Worm (Caenorhabditis elegans): ENCODE results near the gene adr-2.

Gene adr-2

DNA sequence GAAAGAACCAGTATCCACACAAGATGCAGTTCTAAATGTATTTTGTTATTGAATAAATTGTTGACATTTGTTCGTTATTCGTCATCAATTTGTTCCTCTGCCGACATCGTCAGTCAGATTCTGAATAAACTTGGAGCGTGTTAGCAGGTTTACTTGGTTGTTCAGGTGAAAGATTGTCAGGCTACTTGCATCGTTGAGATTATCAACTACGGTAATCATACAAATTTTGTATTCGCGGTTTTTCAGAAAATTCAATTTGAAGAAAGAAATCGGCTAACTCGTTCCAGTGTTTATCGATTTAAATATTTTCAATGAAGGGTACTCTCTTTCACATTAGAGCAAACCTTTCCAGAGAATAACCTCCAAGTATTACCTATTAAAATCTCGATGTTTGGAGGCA lies 23.0 kb downstream of the adr-2 start, which contains the start of gene R151.2:
R151.2 (plus strand) TSS at position 247 of the 400 bp plus-strand sequence.
- TF ChIP-seq ztf-29 (GFP tag; IDR thresholded peaks at IDR 0.05): no peak
- TF ChIP-seq klf-2 (GFP tag; conservative IDR thresholded peaks at IDR 0.05): no peak
- TF ChIP-seq cog-1 (tag; optimal IDR thresholded peaks at IDR 0.05): no peak
- no peak for TF ChIP-seq tab-1 (GFP tag; IDR thresholded peaks at IDR 0.05)
- no peak for TF ChIP-seq med-1 (GFP tag; optimal IDR thresholded peaks at IDR 0.05; ENCODE audit: insufficient read depth)
- no peak for TF ChIP-seq T22C8.4 (GFP tag; IDR thresholded peaks at IDR 0.05)
- no peak for TF ChIP-seq ztf-23 (GFP tag; IDR thresholded peaks at IDR 0.05)
- TF ChIP-seq flt-1 (GFP tag; IDR thresholded peaks at IDR 0.05): no peak
- no peak for TF ChIP-seq ref-1 (GFP tag; conservative IDR thresholded peaks at IDR 0.05)

DNA sequence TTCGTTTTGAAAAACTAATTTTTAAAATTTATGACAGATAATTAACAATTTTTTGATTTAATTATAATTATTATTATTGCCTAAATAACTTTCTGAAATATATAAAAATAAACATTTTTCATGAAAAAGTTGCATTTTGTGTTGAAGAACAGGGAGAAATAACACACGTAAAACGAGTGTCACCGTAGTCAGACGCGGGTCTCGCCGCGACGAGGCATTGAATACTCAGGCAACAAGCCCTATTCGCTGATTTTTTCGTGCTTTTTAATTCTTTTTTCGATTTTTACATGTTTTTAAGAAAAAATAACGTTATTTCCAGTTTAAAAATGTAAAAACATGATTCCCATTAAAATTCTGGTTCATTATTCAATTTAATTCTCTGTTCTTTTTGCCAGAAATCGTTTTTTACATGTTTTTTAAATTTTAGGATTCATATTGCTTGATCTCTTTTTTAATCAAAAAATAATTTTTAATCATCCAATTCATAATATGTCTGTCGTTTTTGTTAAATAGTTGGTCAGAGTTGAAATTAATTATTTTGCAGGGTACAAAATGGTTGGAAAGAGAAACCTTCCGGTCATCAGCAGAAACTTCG lies 24.7 kb downstream of the adr-2 start, which contains the start of gene rpl-6:
rpl-6 (plus strand) TSS at position 545 of the 595 bp plus-strand sequence.
- TF ChIP-seq T22C8.4 (GFP tag; IDR thresholded peaks at IDR 0.05) (no peak), cog-1 (tag; optimal IDR thresholded peaks at IDR 0.05) (peak; percentile 66), ztf-23 (GFP tag; IDR thresholded peaks at IDR 0.05) (0 out of 2 replicates have a peak, but pooled peaks have one; percentile 28), ztf-29 (GFP tag; IDR thresholded peaks at IDR 0.05) (peak; percentile 61; the same call in 1 of the 2 replicates), klf-2 (GFP tag; conservative IDR thresholded peaks at IDR 0.05) (no peak), tab-1 (GFP tag; IDR thresholded peaks at IDR 0.05) (no peak), ref-1 (GFP tag; conservative IDR thresholded peaks at IDR 0.05) (no peak), flt-1 (GFP tag; IDR thresholded peaks at IDR 0.05) (0 out of 2 replicates have a peak, but pooled peaks have one; percentile 13), med-1 (GFP tag; optimal IDR thresholded peaks at IDR 0.05; ENCODE audit: insufficient read depth) (no peak)

DNA sequence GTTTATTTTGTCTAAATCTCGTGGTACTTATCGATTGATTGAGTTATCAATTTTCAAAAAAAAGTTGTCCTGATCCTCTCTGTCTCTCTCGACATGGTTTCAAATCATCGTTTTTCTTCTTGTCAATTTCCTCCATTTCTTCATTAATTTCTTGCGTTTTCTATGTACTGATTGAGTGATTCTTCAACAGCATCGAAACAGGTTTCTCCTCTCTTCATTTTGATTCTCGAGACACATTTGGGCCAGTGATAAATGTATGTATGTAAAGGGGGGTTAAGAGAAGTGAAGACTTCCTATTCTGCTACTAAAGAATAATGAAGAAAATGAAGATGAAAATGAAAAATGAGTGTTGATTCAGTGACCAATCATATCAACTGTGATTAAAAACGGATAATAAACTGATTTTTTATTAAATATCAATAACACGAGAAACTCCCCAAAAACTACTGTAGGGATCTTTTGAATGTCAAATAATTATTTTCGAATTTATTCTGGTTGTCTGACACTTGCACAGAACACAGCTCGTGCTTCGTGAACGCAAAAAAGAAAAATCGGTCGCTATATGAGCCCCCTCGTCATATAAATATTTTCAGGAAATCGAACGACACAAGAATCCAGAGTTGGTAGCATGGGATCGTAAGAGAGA lies 29.4 kb downstream of the adr-2 start:
- TF ChIP-seq tab-1 (GFP tag; IDR thresholded peaks at IDR 0.05): no peak
- TF ChIP-seq cog-1 (tag; optimal IDR thresholded peaks at IDR 0.05): no peak
- TF ChIP-seq med-1 (GFP tag; optimal IDR thresholded peaks at IDR 0.05; ENCODE audit: insufficient read depth): no peak
- no peak for TF ChIP-seq ztf-29 (GFP tag; IDR thresholded peaks at IDR 0.05)
- TF ChIP-seq ref-1 (GFP tag; conservative IDR thresholded peaks at IDR 0.05): no peak
- no peak for TF ChIP-seq ztf-23 (GFP tag; IDR thresholded peaks at IDR 0.05)
- TF ChIP-seq T22C8.4 (GFP tag; IDR thresholded peaks at IDR 0.05): no peak

DNA sequence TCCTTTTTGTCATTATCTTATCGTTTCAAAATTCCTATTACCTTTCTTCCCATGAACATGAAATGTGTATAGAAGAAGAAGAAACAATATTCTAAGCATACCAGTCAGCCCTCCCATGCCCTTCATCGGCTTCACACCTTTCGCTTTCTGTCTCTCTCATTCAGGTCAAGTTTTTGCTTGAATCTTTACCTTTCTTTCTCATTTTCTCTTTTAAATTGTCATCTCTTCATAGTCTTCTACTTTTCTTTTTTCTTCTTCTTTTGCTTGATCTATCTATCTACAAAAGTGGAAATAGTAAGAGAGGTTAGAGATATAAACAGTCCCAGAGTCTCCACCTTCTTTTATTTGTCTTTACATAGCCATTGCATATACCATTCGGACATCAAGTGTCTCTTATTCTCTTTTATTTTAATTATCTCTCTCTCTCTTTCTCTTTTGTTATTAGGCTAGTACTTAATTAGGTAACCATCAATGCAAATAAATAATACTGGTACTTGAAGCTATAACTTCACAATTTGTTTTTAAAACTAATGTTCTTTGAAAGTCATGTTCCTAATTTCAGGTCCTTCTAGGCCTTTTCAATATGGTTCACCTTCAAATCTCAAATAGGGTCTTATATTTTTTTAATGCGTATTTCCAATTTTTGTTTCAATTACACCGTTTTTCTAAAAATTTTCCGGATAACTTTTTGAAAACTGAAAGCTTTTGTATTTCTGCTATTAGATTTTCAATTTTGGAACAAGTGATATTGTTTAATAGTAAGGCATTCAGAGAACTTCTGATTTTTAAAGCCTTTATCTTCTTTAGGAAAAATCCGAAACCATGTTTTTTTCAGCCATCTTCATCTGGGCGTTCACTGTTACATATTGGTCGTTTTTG lies 31.1 kb downstream of the adr-2 start, which contains the start of gene dpy-31:
dpy-31 (plus strand) TSS at position 829 of the 879 bp plus-strand sequence.
- peak; percentile 31; the same call in 1 of the 2 replicates for TF ChIP-seq ztf-29 (GFP tag; IDR thresholded peaks at IDR 0.05)
- TF ChIP-seq ztf-23 (GFP tag; IDR thresholded peaks at IDR 0.05): no peak

DNA sequence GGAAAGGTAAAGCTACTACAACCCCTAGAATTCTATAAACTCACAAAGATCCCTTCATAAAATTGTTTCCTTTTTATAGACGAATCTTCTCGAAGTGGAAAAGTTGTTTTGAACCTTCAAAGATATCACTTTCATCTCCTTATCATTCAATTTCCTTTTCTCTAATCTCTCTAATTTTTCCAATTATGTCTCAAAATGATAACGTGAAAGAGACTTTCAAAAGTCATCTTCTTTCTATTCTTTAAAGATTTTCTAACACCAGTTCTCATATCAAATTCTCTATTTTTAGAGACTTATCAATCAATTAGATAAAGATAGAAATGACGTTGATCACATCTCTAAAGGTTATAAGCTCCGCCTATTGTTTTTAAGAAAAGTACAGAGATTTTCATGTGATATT lies 33.2 kb downstream of the adr-2 start:
- TF ChIP-seq med-1 (GFP tag; optimal IDR thresholded peaks at IDR 0.05; ENCODE audit: insufficient read depth) (no peak), klf-2 (GFP tag; conservative IDR thresholded peaks at IDR 0.05) (no peak), T22C8.4 (GFP tag; IDR thresholded peaks at IDR 0.05) (no peak), flt-1 (GFP tag; IDR thresholded peaks at IDR 0.05) (no peak)

DNA sequence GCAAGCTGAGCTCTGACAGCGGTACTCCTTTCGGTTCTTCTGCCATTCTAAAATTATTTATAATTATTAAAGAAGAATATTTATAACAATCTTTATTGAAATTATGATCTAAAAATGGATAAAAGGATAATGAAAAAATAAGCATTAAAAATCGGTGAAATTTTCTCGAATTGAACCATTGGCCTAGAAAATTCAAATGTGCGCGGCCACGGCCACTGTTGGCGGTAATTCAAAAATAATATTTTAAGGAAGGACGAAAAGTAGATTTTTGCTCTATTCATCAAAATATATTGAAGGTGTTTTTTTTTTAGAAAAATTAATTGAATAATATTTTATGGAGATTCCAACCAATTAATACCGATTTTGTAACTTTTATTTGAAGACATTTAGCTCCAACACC lies 33.8 kb downstream of the adr-2 start, which contains the start of gene pfd-5:
pfd-5 (minus strand) TSS at position 47 of the 400 bp plus-strand sequence.
- TF ChIP-seq ztf-23 (GFP tag; IDR thresholded peaks at IDR 0.05) (peak; percentile 74), klf-2 (GFP tag; conservative IDR thresholded peaks at IDR 0.05) (peak; percentile 71; the same call in 1 of the 2 replicates), med-1 (GFP tag; optimal IDR thresholded peaks at IDR 0.05; ENCODE audit: insufficient read depth) (no peak), ref-1 (GFP tag; conservative IDR thresholded peaks at IDR 0.05) (no peak), flt-1 (GFP tag; IDR thresholded peaks at IDR 0.05) (peak; percentile 84), tab-1 (GFP tag; IDR thresholded peaks at IDR 0.05) (no peak), T22C8.4 (GFP tag; IDR thresholded peaks at IDR 0.05) (no peak; the same call in 1 of the 2 replicates), ztf-29 (GFP tag; IDR thresholded peaks at IDR 0.05) (no peak), cog-1 (tag; optimal IDR thresholded peaks at IDR 0.05) (peak; percentile 52)

DNA sequence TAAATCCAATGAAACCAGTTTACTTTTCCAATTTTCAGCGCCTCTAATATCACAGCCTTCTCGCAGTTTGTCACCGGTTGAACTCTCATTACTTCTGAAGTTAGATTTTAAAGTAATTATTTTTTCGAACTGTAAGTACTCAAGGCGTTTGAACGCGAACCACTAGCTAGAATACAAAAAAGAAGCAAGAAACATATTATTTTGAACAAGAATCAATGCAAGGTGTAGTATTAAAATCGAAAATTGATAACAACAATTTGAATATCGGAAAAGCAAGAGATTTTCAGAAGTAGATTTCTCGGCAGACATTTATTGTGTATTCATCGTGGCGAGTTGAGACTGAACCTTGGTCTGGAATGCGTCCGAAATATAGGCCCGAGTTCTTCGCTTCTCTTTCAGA lies 34.7 kb downstream of the adr-2 start, which contains the start of gene exos-9:
exos-9 (minus strand) TSS at position 101 of the 400 bp plus-strand sequence.
- TF ChIP-seq med-1 (GFP tag; optimal IDR thresholded peaks at IDR 0.05; ENCODE audit: insufficient read depth): no peak
- TF ChIP-seq flt-1 (GFP tag; IDR thresholded peaks at IDR 0.05): no peak
- TF ChIP-seq ztf-23 (GFP tag; IDR thresholded peaks at IDR 0.05): no peak
- no peak for TF ChIP-seq klf-2 (GFP tag; conservative IDR thresholded peaks at IDR 0.05)
- no peak for TF ChIP-seq ztf-29 (GFP tag; IDR thresholded peaks at IDR 0.05)
- TF ChIP-seq T22C8.4 (GFP tag; IDR thresholded peaks at IDR 0.05): no peak
- TF ChIP-seq cog-1 (tag; optimal IDR thresholded peaks at IDR 0.05): no peak

DNA sequence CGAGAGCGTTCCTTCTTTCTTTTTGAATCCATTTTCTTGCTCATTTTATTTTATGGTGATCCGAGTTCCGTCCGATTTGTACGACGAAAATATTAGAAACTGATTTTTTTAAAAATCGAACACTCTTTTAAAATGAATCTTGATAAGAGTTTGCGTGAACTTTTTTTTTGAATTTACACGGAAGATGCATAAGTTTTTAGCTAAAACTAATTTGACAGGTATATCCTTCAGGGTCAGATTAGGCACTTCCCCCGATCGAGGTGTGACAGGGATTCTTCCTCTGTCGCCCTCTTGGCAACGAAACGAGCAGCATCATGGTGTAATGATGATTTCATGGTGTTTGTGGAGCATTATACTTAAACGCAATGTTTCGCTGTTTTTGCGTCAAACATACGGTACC lies 37.4 kb downstream of the adr-2 start, which contains the start of gene F37C12.18:
F37C12.18 (minus strand) TSS at position 101 of the 400 bp plus-strand sequence.
- no peak for TF ChIP-seq ztf-23 (GFP tag; IDR thresholded peaks at IDR 0.05)
- TF ChIP-seq ref-1 (GFP tag; conservative IDR thresholded peaks at IDR 0.05): no peak
- TF ChIP-seq cog-1 (tag; optimal IDR thresholded peaks at IDR 0.05): no peak
- no peak for TF ChIP-seq ztf-29 (GFP tag; IDR thresholded peaks at IDR 0.05)
- TF ChIP-seq T22C8.4 (GFP tag; IDR thresholded peaks at IDR 0.05): no peak
- TF ChIP-seq flt-1 (GFP tag; IDR thresholded peaks at IDR 0.05): no peak
- no peak for TF ChIP-seq med-1 (GFP tag; optimal IDR thresholded peaks at IDR 0.05; ENCODE audit: insufficient read depth)
- no peak for TF ChIP-seq klf-2 (GFP tag; conservative IDR thresholded peaks at IDR 0.05)

Measured in whole organism, midembryonic.